Fruit fly (Drosophila melanogaster): Measurements from ENCODE around the gene CG15385.
A peak's percentile ranks its signal among the peaks of the same experiment; 100 is the strongest.

CG15385 gene

dm6 chr2L:2162729-2163567 lies 49.4 kb downstream of the CG15385 start (continued):
- TF ChIP-seq CG33557 (GFP tag; optimal IDR thresholded peaks at IDR 0.05), result no peak
- no peak for TF ChIP-seq caup (GFP tag; optimal IDR thresholded peaks at IDR 0.05; ENCODE audit: severe bottlenecking)
- TF ChIP-seq CG30403 (GFP tag; optimal IDR thresholded peaks at IDR 0.05), result no peak
- TF ChIP-seq wek (GFP tag; optimal IDR thresholded peaks at IDR 0.05), result no peak
- no peak for TF ChIP-seq da (GFP tag; optimal IDR thresholded peaks at IDR 0.05)
- TF ChIP-seq CG10654 (GFP tag; optimal IDR thresholded peaks at IDR 0.05), result no peak
- TF ChIP-seq twi (tag; optimal IDR thresholded peaks at IDR 0.05), result peak; percentile 100
- no peak for TF ChIP-seq CG3407 (GFP tag; optimal IDR thresholded peaks at IDR 0.05)
- no peak for TF ChIP-seq CG16863 (GFP tag; optimal IDR thresholded peaks at IDR 0.05)
- TF ChIP-seq org-1 (GFP tag; optimal IDR thresholded peaks at IDR 0.05), result no peak
- no peak for TF ChIP-seq nmo (GFP tag; optimal IDR thresholded peaks at IDR 0.05)
- no peak for TF ChIP-seq ci (GFP tag; IDR thresholded peaks at IDR 0.05)
- TF ChIP-seq pita (GFP tag; optimal IDR thresholded peaks at IDR 0.05), result no peak
- TF ChIP-seq ham (GFP tag; IDR thresholded peaks at IDR 0.05), result no peak
- TF ChIP-seq bsh (GFP tag; optimal IDR thresholded peaks at IDR 0.05), result peak in 1 of 2 experiments; percentile 42
- TF ChIP-seq CG12391 (tag; optimal IDR thresholded peaks at IDR 0.05), result peak; percentile 20
- TF ChIP-seq CG31441 (GFP tag; IDR thresholded peaks at IDR 0.05), result no peak
- TF ChIP-seq CG6813 (GFP tag; optimal IDR thresholded peaks at IDR 0.05), result no peak
- TF ChIP-seq HLH4C (GFP tag; IDR thresholded peaks at IDR 0.05; ENCODE audit: partially characterized antibody), result no peak
- TF ChIP-seq stwl (tag; optimal IDR thresholded peaks at IDR 0.05), result no peak
- TF ChIP-seq CG12236 (GFP tag; optimal IDR thresholded peaks at IDR 0.05), result no peak
- no peak for TF ChIP-seq B-H1 (GFP tag; IDR thresholded peaks at IDR 0.05)
- TF ChIP-seq CG13624 (GFP tag; optimal IDR thresholded peaks at IDR 0.05), result no peak
- no peak for TF ChIP-seq HmgD (GFP tag; optimal IDR thresholded peaks at IDR 0.05)
- no peak for TF ChIP-seq CG12071 (GFP tag; optimal IDR thresholded peaks at IDR 0.05)
- TF ChIP-seq CG17568 (GFP tag; optimal IDR thresholded peaks at IDR 0.05), result no peak
- TF ChIP-seq Rx (GFP tag; IDR thresholded peaks at IDR 0.05), result no peak
- 0 out of 2 replicates have a peak, but pooled peaks have one; percentile 28 for TF ChIP-seq Ptx1 (GFP tag; IDR thresholded peaks at IDR 0.05)
- TF ChIP-seq bab2 (GFP tag; optimal IDR thresholded peaks at IDR 0.05), result no peak
- no peak for TF ChIP-seq rib (GFP tag; IDR thresholded peaks at IDR 0.05)
- no peak for TF ChIP-seq Usf (GFP tag; optimal IDR thresholded peaks at IDR 0.05)
- no peak for TF ChIP-seq fu2 (GFP tag; optimal IDR thresholded peaks at IDR 0.05)
- TF ChIP-seq CG1792 (GFP tag; optimal IDR thresholded peaks at IDR 0.05), result no peak
- no peak for TF ChIP-seq D19A (tag; optimal IDR thresholded peaks at IDR 0.05)
- no peak for TF ChIP-seq CG10431 (GFP tag; optimal IDR thresholded peaks at IDR 0.05)
- TF ChIP-seq pb (GFP tag; optimal IDR thresholded peaks at IDR 0.05), result no peak
- no peak for TF ChIP-seq sens (GFP tag)
- no peak for TF ChIP-seq Hr3 (GFP tag; optimal IDR thresholded peaks at IDR 0.05)
- TF ChIP-seq sr (GFP tag; IDR thresholded peaks at IDR 0.05), result peak; percentile 33; the same call in 1 of the 3 replicates
- TF ChIP-seq CG2202 (tag; optimal IDR thresholded peaks at IDR 0.05), result no peak
- TF ChIP-seq maf-S (GFP tag; optimal IDR thresholded peaks at IDR 0.05), result no peak
- TF ChIP-seq pnt (GFP tag; optimal IDR thresholded peaks at IDR 0.05), result peak; percentile 23
- no peak for TF ChIP-seq exex (tag; optimal IDR thresholded peaks at IDR 0.05)
- TF ChIP-seq sens-2 (GFP tag; IDR thresholded peaks at IDR 0.05), result no peak
- no peak for TF ChIP-seq nerfin-2 (GFP tag; IDR thresholded peaks at IDR 0.05; ENCODE audit: partially characterized antibody)
- TF ChIP-seq BEAF-32 (GFP tag; optimal IDR thresholded peaks at IDR 0.05), result no peak
- TF ChIP-seq CG15479 (GFP tag; optimal IDR thresholded peaks at IDR 0.05), result no peak
- no peak for TF ChIP-seq CG11247 (GFP tag; IDR thresholded peaks at IDR 0.05)
- no peak for TF ChIP-seq CG4424 (GFP tag; optimal IDR thresholded peaks at IDR 0.05)
- TF ChIP-seq Sox100B (GFP tag; optimal IDR thresholded peaks at IDR 0.05), result no peak
